Worm (Caenorhabditis elegans): ENCODE data around the gene F53C3.6.

The F53C3.6 gene

DNA sequence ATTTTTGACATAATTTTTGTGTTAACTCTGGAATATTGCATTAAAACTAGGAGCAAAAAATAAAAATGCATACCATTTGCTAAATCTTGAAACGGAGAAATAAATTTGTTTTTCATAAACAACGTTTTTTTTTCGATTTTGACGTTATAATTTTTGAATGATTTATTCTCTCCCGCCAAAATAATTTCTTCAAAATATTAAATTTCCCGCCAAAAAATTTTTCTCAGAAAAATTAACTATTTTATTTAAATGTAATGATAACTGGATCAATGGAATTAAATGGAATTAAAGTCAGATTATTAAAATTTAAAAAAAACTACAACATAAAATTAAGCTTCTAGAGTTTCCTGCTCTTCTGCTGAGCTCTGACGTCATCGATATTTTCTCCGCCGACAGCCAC, 20.8 kb upstream of the F53C3.6 start, which contains the start of gene nep-3:
Gene nep-3 (minus strand): TSS at position 101 of the 400 bp plus-strand sequence.
- TF ChIP-seq K11D2.4 (GFP tag; IDR thresholded peaks at IDR 0.05), result no peak
- no peak for TF ChIP-seq F39B2.1 (GFP tag; IDR thresholded peaks at IDR 0.05)
- TF ChIP-seq ztf-26 (tag; optimal IDR thresholded peaks at IDR 0.05), result no peak
- TF ChIP-seq repo-1 (tag; optimal IDR thresholded peaks at IDR 0.05), result no peak
- no peak for TF ChIP-seq nfya-1 (tag; optimal IDR thresholded peaks at IDR 0.05; ENCODE audit: borderline replicate concordance, insufficient read depth)
- no peak for TF ChIP-seq nhr-27 (tag; optimal IDR thresholded peaks at IDR 0.05)
- no peak for TF ChIP-seq somi-1 (GFP tag; optimal IDR thresholded peaks at IDR 0.05)

DNA sequence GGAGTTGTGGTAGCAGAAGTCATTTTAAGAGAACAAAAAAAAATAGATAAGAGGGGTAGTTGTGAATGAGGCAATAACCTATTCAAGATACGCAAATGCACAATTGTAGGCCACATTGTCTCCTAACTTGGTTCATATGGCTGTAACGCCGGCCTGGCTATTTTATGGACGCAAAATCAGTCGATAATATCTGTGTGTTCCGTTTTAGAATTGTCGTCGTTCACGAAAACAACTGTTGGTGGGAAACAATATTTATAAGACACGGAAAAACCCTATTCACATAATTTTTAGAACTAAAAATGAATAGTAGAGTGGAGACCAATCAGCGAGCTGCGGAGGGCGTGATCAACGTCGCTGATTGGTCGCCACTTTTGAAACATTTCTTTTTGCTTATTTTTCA, 20.1 kb upstream of the F53C3.6 start, which contains the start of gene sdz-7:
Gene sdz-7 (minus strand): TSS at position 101 of the 400 bp plus-strand sequence.
- TF ChIP-seq hlh-12 (tag; optimal IDR thresholded peaks at IDR 0.05) (no peak), hmg-20 (GFP tag; IDR thresholded peaks at IDR 0.05) (no peak), F57C9.4 (tag; optimal IDR thresholded peaks at IDR 0.05) (no peak)

DNA sequence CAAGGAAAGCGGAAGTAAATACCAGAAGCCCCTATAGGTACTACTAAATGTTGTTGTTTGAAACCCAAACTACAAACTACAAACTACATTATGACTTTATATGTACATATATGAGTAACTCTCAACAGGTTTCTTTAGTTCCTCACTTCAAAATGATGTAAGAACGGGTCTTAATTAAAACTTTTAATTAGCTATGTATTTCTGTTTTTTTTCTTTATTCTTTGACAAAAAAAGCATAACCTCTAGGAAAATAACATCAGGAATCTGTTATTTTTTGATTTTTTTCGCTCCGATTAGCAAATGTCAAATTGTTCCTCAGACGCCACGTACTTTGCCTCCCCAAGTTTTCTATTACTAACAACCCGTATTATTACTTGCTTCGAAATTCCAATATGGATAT, 19.6 kb upstream of the F53C3.6 start, which contains the start of gene srh-250:
Gene srh-250 (plus strand): TSS at position 301 of the 400 bp plus-strand sequence.
- TF ChIP-seq xnd-1 (tag; optimal IDR thresholded peaks at IDR 0.05), result no peak
- TF ChIP-seq Y56A3A.18 (GFP tag; IDR thresholded peaks at IDR 0.05), result no peak
- no peak for TF ChIP-seq athp-1 (tag; optimal IDR thresholded peaks at IDR 0.05)
- TF ChIP-seq Y53F4B.3 (GFP tag; IDR thresholded peaks at IDR 0.05), result no peak
- no peak for TF ChIP-seq nhr-120 (GFP tag; IDR thresholded peaks at IDR 0.05)
- no peak for TF ChIP-seq Y79H2A.3 (GFP tag; conservative IDR thresholded peaks at IDR 0.05)
- no peak for TF ChIP-seq lsy-27 (tag; optimal IDR thresholded peaks at IDR 0.05; ENCODE audit: borderline replicate concordance, insufficient read depth)
- no peak for TF ChIP-seq ztf-28 (GFP tag; IDR thresholded peaks at IDR 0.05)
- TF ChIP-seq akir-1 (GFP tag; optimal IDR thresholded peaks at IDR 0.05), result no peak
- no peak for TF ChIP-seq let-526 (GFP tag; IDR thresholded peaks at IDR 0.05)
- no peak for TF ChIP-seq rpc-1 (optimal IDR thresholded peaks at IDR 0.05)
- TF ChIP-seq rpc-1 (tag; optimal IDR thresholded peaks at IDR 0.05), result no peak
- no peak for TF ChIP-seq fkh-3 (tag; optimal IDR thresholded peaks at IDR 0.05)
- no peak for TF ChIP-seq ceh-100 (GFP tag; IDR thresholded peaks at IDR 0.05)
- no peak for TF ChIP-seq F33H1.4 (GFP tag; IDR thresholded peaks at IDR 0.05)
- no peak for TF ChIP-seq dpl-1 (GFP tag; optimal IDR thresholded peaks at IDR 0.05)
- TF ChIP-seq egrh-3 (GFP tag; IDR thresholded peaks at IDR 0.05), result no peak

DNA sequence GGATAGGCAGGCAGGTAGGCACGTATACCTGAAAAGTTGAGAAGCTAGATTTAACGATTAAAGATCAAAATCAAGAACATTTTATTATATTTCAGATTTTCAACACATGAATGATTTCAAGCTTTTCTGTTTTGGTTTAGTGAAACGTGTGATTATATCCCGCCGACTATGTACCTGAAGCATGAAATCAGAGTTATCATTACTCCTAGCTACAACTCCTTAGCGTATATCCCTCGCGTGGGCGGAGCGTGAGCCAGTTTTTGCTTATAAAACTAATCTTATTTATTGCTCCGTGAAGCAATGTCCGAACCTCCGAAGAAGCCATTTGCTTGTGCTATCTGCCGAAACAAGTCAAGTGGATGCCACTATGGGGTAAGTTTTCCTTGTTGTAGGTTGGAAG, 18.0 kb upstream of the F53C3.6 start, which contains the start of gene nhr-166:
Gene nhr-166 (plus strand): TSS at position 301 of the 400 bp plus-strand sequence.
- no peak for TF ChIP-seq attf-5 (GFP tag; optimal IDR thresholded peaks at IDR 0.05)
- no peak for TF ChIP-seq Y79H2A.3 (GFP tag; conservative IDR thresholded peaks at IDR 0.05)
- TF ChIP-seq ceh-79 (tag; optimal IDR thresholded peaks at IDR 0.05), result no peak
- TF ChIP-seq atf-7 (tag; optimal IDR thresholded peaks at IDR 0.05), result no peak
- no peak for TF ChIP-seq cebp-1 (GFP tag; IDR thresholded peaks at IDR 0.05)
- no peak for TF ChIP-seq cebp-1 (tag; optimal IDR thresholded peaks at IDR 0.05)
- no peak for TF ChIP-seq snpc-1.1 (tag; optimal IDR thresholded peaks at IDR 0.05; ENCODE audit: insufficient read depth)
- TF ChIP-seq madf-6 (GFP tag; IDR thresholded peaks at IDR 0.05), result no peak
- no peak for TF ChIP-seq madf-3 (GFP tag; IDR thresholded peaks at IDR 0.05)
